Fruit fly (Drosophila melanogaster) Kc167 (cell line): ENCODE data around the gene Adar.

Experiments
- Myc ChIP-seq: fragments of >200 bp; optimal IDR thresholded peaks from 2 replicates; lab custom pipeline; 2017; ENCODE audit warnings: missing external identifiers
- ttk ChIP-seq: sonication (Bioruptor generic); optimal IDR thresholded peaks from 2 replicates; lab custom pipeline; 2017; ENCODE audit warnings: missing external identifiers

DNA sequence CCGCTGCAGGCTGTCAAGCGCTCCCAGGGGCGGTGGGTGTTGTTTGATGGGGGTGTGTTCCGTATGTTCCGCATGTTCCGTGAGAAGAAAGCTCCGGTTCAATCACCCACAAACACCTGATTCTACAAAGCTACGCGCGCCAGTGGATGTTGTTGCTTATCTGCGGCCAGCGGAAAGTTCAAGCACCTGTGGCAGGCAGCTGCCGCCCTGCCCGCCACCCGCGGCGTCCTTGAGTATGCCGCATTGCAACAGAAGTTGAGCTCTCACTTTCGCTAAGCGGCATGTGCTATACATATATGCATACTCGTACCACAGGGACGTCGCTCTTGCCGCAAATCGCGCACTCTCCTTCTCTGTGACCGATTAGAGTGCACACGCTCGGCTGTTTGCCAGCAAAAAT, 54.6 kb downstream of the Adar start:
- TF ChIP-seq Myc (lab: Kevin White, UChicago) (no peak), ttk (lab: Kevin White, UChicago) (no peak)
